Worm (Caenorhabditis elegans): ENCODE measurements around the gene tsn-1.

- TF ChIP-seq ttx-3 (tag; optimal IDR thresholded peaks at IDR 0.05) (no peak), K02D7.2 (tag; optimal IDR thresholded peaks at IDR 0.05) (no peak), pha-2 (tag; optimal IDR thresholded peaks at IDR 0.05) (no peak), dve-1 (tag; optimal IDR thresholded peaks at IDR 0.05) (no peak), elt-4 (tag; optimal IDR thresholded peaks at IDR 0.05) (no peak), tbx-2 (tag; optimal IDR thresholded peaks at IDR 0.05) (no peak), C08G9.2 (tag; optimal IDR thresholded peaks at IDR 0.05) (no peak), hlh-30 (tag; optimal IDR thresholded peaks at IDR 0.05; ENCODE audit: insufficient read depth) (no peak), zip-5 (tag; optimal IDR thresholded peaks at IDR 0.05) (no peak), Y22D7AL.16 (tag; optimal IDR thresholded peaks at IDR 0.05) (no peak), ceh-2 (tag; optimal IDR thresholded peaks at IDR 0.05) (no peak), ceh-9 (tag; optimal IDR thresholded peaks at IDR 0.05) (no peak)
Observed at ce11 chrII:4657370-4657769, 49.3 kb upstream of the tsn-1 start.
